Worm (Caenorhabditis elegans): ENCODE data around the gene str-10.

ce11 chrX:13061366-13061765 is 21.1 kb upstream of the str-10 start:
- TF ChIP-seq R02D3.7 (tag; optimal IDR thresholded peaks at IDR 0.05) (no peak), ceh-28 (tag; optimal IDR thresholded peaks at IDR 0.05) (no peak), ZK546.5 (tag; optimal IDR thresholded peaks at IDR 0.05) (no peak), ama-1 (optimal IDR thresholded peaks at IDR 0.05) (no peak), mdl-1 (tag; optimal IDR thresholded peaks at IDR 0.05) (no peak), elt-3 (tag; optimal IDR thresholded peaks at IDR 0.05) (no peak), nhr-23 (tag; optimal IDR thresholded peaks at IDR 0.05) (no peak), unc-62 (GFP tag; optimal IDR thresholded peaks at IDR 0.05) (no peak)

All from whole organism, L3 larva.